Fruit fly (Drosophila melanogaster) whole organism, embryonic: Measurements from ENCODE around the gene SoYb.
A peak's percentile ranks its signal among the peaks of the same experiment; 100 is the strongest.

ENCODE experiments used
- Ada2b ChIP-seq: fragments of 200-800 bp; sonication (Bioruptor generic); IDR thresholded peaks from 2 replicates; pipeline ENCODE4 v1.3.6; 2022; ENCODE audit warnings: missing biosample characterization, missing genetic modification characterization
- Bteb2 ChIP-seq: fragments of 200-800 bp; sonication (Bioruptor generic); optimal IDR thresholded peaks from 2 replicates; lab custom pipeline; 2016; ENCODE audit warnings: missing biosample characterization, missing genetic modification characterization
- CG1024 ChIP-seq: fragments of 200-800 bp; sonication (Bioruptor generic); IDR thresholded peaks from 2 replicates; pipeline ENCODE4 v1.3.6; 2022; ENCODE audit warnings: missing biosample characterization, missing genetic modification characterization
- CG10979 ChIP-seq: fragments of 200-800 bp; sonication (Bioruptor generic); optimal IDR thresholded peaks from 2 replicates; lab custom pipeline; 2018; ENCODE audit warnings: missing biosample characterization, mild to moderate bottlenecking, missing genetic modification characterization, moderate library complexity
- CG12071 ChIP-seq: fragments of 200-800 bp; sonication (Bioruptor generic); optimal IDR thresholded peaks from 3 replicates; lab custom pipeline; 2018; ENCODE audit warnings: missing biosample characterization, mild to moderate bottlenecking, missing genetic modification characterization
- CG13424 ChIP-seq: fragments of 200-800 bp; sonication (Bioruptor generic); optimal IDR thresholded peaks from 2 replicates; lab custom pipeline; 2019; ENCODE audit warnings: missing biosample characterization, mild to moderate bottlenecking, missing genetic modification characterization, moderate library complexity
- CG2712 ChIP-seq: fragments of 200-800 bp; optimal IDR thresholded peaks from 3 replicates; lab custom pipeline; 2019; ENCODE audit warnings: missing biosample characterization, mild to moderate bottlenecking, missing genetic modification characterization, moderate library complexity
- CG4328 ChIP-seq: fragments of 200-800 bp; sonication (Bioruptor generic); optimal IDR thresholded peaks from 3 replicates; lab custom pipeline; 2017; ENCODE audit warnings: missing biosample characterization, missing genetic modification reagents, missing genetic modification characterization
- CG6175 ChIP-seq: fragments of 200-800 bp; sonication (Bioruptor generic); IDR thresholded peaks from 3 replicates; pipeline ENCODE4 v1.3.6; 2022; ENCODE audit warnings: missing biosample characterization, missing genetic modification characterization
- CG7745 ChIP-seq: fragments of 200-800 bp; sonication (Bioruptor generic); optimal IDR thresholded peaks from 2 replicates; lab custom pipeline; 2018; ENCODE audit warnings: missing biosample characterization, mild to moderate bottlenecking, missing genetic modification characterization, moderate library complexity
- CG7786 ChIP-seq: fragments of 200-800 bp; sonication (Bioruptor generic); optimal IDR thresholded peaks from 2 replicates; lab custom pipeline; 2016; ENCODE audit warnings: missing biosample characterization, missing genetic modification characterization
- CG8089 ChIP-seq: fragments of 200-800 bp; sonication (Bioruptor generic); optimal IDR thresholded peaks from 3 replicates; lab custom pipeline; 2016; ENCODE audit warnings: missing biosample characterization, missing genetic modification characterization
- CG8281 ChIP-seq: fragments of 200-800 bp; sonication (Bioruptor generic); optimal IDR thresholded peaks from 2 replicates; lab custom pipeline; 2018; ENCODE audit warnings: missing biosample characterization, mild to moderate bottlenecking, missing genetic modification characterization, moderate library complexity
- CG8478 ChIP-seq: fragments of >200 bp; optimal IDR thresholded peaks from 2 replicates; lab custom pipeline; 2018
- CG8765 ChIP-seq: fragments of 200-800 bp; sonication (Bioruptor generic); IDR thresholded peaks from 2 replicates; pipeline ENCODE4 v1.3.6; 2022; ENCODE audit warnings: missing biosample characterization, missing genetic modification characterization
- D19B ChIP-seq: fragments of 200-800 bp; sonication (Bioruptor generic); optimal IDR thresholded peaks from 2 replicates; lab custom pipeline; 2017; ENCODE audit warnings: missing biosample characterization, mild to moderate bottlenecking, missing genetic modification characterization
- Doc2 ChIP-seq: fragments of 200-800 bp; sonication (Bioruptor generic); IDR thresholded peaks from 2 replicates; pipeline ENCODE4 v1.3.6; 2022; ENCODE audit warnings: missing biosample characterization, missing genetic modification characterization
- Elba2 ChIP-seq: fragments of 200-800 bp; sonication (Bioruptor generic); optimal IDR thresholded peaks from 3 replicates; lab custom pipeline; 2016; ENCODE audit warnings: missing biosample characterization, missing genetic modification characterization
- Ets65A ChIP-seq: fragments of 200-800 bp; sonication (Bioruptor generic); peaks from one replicate; lab custom pipeline; 2016; ENCODE audit warnings: missing biosample characterization, missing genetic modification characterization
- Fer1 ChIP-seq: fragments of 200-800 bp; sonication (Bioruptor generic); optimal IDR thresholded peaks from 2 replicates; lab custom pipeline; 2017; ENCODE audit warnings: missing biosample characterization, mild to moderate bottlenecking, missing genetic modification characterization
- H15 ChIP-seq: fragments of 200-800 bp; sonication (Bioruptor generic); IDR thresholded peaks from 3 replicates; pipeline ENCODE4 v1.3.6; 2022; ENCODE audit warnings: missing biosample characterization, missing genetic modification characterization
- HLH54F ChIP-seq: fragments of 200-800 bp; sonication (Bioruptor generic); optimal IDR thresholded peaks from 3 replicates; lab custom pipeline; 2016; ENCODE audit warnings: missing biosample characterization, missing genetic modification characterization
- HLHmδ ChIP-seq: fragments of 200-800 bp; sonication (Bioruptor generic); optimal IDR thresholded peaks from 2 replicates; lab custom pipeline; 2018; ENCODE audit warnings: missing biosample characterization, mild to moderate bottlenecking, missing genetic modification characterization, moderate library complexity
- Hmr ChIP-seq: fragments of 200-800 bp; sonication (Bioruptor generic); optimal IDR thresholded peaks from 3 replicates; lab custom pipeline; 2017; ENCODE audit warnings: mild to moderate bottlenecking, missing biosample characterization, missing genetic modification reagents, missing genetic modification characterization
- Kr ChIP-seq: fragments of 200-800 bp; sonication (Bioruptor generic); optimal IDR thresholded peaks from 2 replicates; lab custom pipeline; 2017; ENCODE audit warnings: missing biosample characterization, mild to moderate bottlenecking, missing genetic modification characterization
- Myb ChIP-seq: fragments of 200-800 bp; sonication (Bioruptor generic); optimal IDR thresholded peaks from 2 replicates; lab custom pipeline; 2016; ENCODE audit warnings: missing biosample characterization, missing genetic modification characterization
- Rx ChIP-seq: fragments of 200-800 bp; sonication (Bioruptor generic); IDR thresholded peaks from 2 replicates; pipeline ENCODE4 v1.3.6; 2022; ENCODE audit warnings: missing biosample characterization, missing genetic modification characterization
- Sry-δ ChIP-seq: fragments of 200-800 bp; sonication (Bioruptor generic); optimal IDR thresholded peaks from 2 replicates; lab custom pipeline; 2016; ENCODE audit warnings: missing biosample characterization, missing genetic modification characterization
- Usf ChIP-seq: fragments of 200-800 bp; sonication (Bioruptor generic); optimal IDR thresholded peaks from 2 replicates; lab custom pipeline; 2017; ENCODE audit warnings: missing genotype, missing biosample characterization, missing genetic modification characterization
- al ChIP-seq: fragments of 200-800 bp; sonication (Bioruptor generic); IDR thresholded peaks from 2 replicates; pipeline ENCODE4 v1.3.6; 2022; ENCODE audit warnings: missing biosample characterization, missing genetic modification characterization
- az2 ChIP-seq: fragments of 200-800 bp; sonication (Bioruptor generic); optimal IDR thresholded peaks from 3 replicates; lab custom pipeline; 2016; ENCODE audit warnings: missing biosample characterization, missing genetic modification characterization
- ci ChIP-seq: fragments of 200-800 bp; sonication (Bioruptor generic); IDR thresholded peaks from 3 replicates; pipeline ENCODE4 v1.3.6; 2022; ENCODE audit warnings: missing biosample characterization, missing genetic modification characterization
- dmrt11E ChIP-seq: fragments of 200-800 bp; sonication (Bioruptor generic); optimal IDR thresholded peaks from 3 replicates; lab custom pipeline; 2018; ENCODE audit warnings: missing biosample characterization, mild to moderate bottlenecking, missing genetic modification characterization, moderate library complexity
- gt ChIP-seq: fragments of 200-800 bp; sonication (Bioruptor generic); IDR thresholded peaks from 2 replicates; pipeline ENCODE4 v1.3.6; 2022; ENCODE audit warnings: missing biosample characterization, missing genetic modification characterization
- klu ChIP-seq: fragments of 200-800 bp; sonication (Bioruptor generic); IDR thresholded peaks from 2 replicates; pipeline ENCODE4 v1.3.6; 2022; ENCODE audit warnings: missing biosample characterization, missing genetic modification characterization
- luna ChIP-seq: fragments of 200-800 bp; sonication (Bioruptor generic); optimal IDR thresholded peaks from 2 replicates; lab custom pipeline; 2016; ENCODE audit warnings: missing biosample characterization, missing genetic modification characterization
- nau ChIP-seq: fragments of 200-800 bp; sonication (Bioruptor generic); optimal IDR thresholded peaks from 3 replicates; lab custom pipeline; 2017; ENCODE audit warnings: missing biosample characterization, mild to moderate bottlenecking, missing genetic modification characterization, missing genetic modification reagents
- nom ChIP-seq: fragments of 200-800 bp; sonication (Bioruptor generic); optimal IDR thresholded peaks from 2 replicates; lab custom pipeline; 2017; ENCODE audit warnings: missing biosample characterization, missing genetic modification characterization, mild to moderate bottlenecking, moderate library complexity, missing genetic modification reagents
- org-1 ChIP-seq: fragments of 200-800 bp; sonication (Bioruptor generic); optimal IDR thresholded peaks from 2 replicates; lab custom pipeline; 2017; ENCODE audit warnings: missing biosample characterization, missing genetic modification characterization
- otp ChIP-seq: fragments of 200-800 bp; sonication (Bioruptor generic); IDR thresholded peaks from 3 replicates; pipeline ENCODE4, ENCODE4 v1.3.6; 2022; ENCODE audit warnings: missing biosample characterization, missing genetic modification characterization
- sc ChIP-seq, 3 experiments: fragments of >200 bp in 2 of 3; fragments of 200-800 bp in 1 of 3; sonication (Bioruptor generic) in 1 of 3; optimal IDR thresholded peaks; 2 replicates in 2 of 3; 3 replicates in 1 of 3; lab custom pipeline; 2017; ENCODE audit warnings: mild to moderate bottlenecking in 1 of 3, missing biosample characterization in 1 of 3, missing genetic modification characterization in 1 of 3, missing genetic modification reagents in 1 of 3
- sens ChIP-seq: fragments of 200-800 bp; sonication (Bioruptor generic); peaks from one replicate; lab custom pipeline; 2016; ENCODE audit warnings: missing biosample characterization, missing genetic modification characterization
- slp2 ChIP-seq: fragments of 200-800 bp; sonication (Bioruptor generic); optimal IDR thresholded peaks from 2 replicates; lab custom pipeline; 2016; ENCODE audit warnings: missing biosample characterization, missing genetic modification characterization
- sqz ChIP-seq: fragments of 200-800 bp; sonication (Bioruptor generic); optimal IDR thresholded peaks from 3 replicates; lab custom pipeline; 2018; ENCODE audit warnings: missing biosample characterization, mild to moderate bottlenecking, missing genetic modification characterization
- tna ChIP-seq: fragments of 200-800 bp; sonication (Bioruptor generic); IDR thresholded peaks from 2 replicates; pipeline ENCODE4 v1.3.6; 2022; ENCODE audit warnings: missing biosample characterization, missing genetic modification characterization; ENCODE audit not compliant: partially characterized antibody
- trem ChIP-seq: fragments of 200-800 bp; optimal IDR thresholded peaks from 3 replicates; lab custom pipeline; 2019; ENCODE audit warnings: missing biosample characterization, mild to moderate bottlenecking, missing genetic modification characterization, moderate library complexity
- tup ChIP-seq: fragments of 200-800 bp; sonication (Bioruptor generic); optimal IDR thresholded peaks from 2 replicates; lab custom pipeline; 2016; ENCODE audit warnings: missing biosample characterization, mild to moderate bottlenecking, missing genetic modification characterization, moderate library complexity
- zf30C ChIP-seq: fragments of 200-800 bp; sonication (Bioruptor generic); optimal IDR thresholded peaks from 3 replicates; lab custom pipeline; 2018; ENCODE audit warnings: missing biosample characterization, mild to moderate bottlenecking, missing genetic modification characterization

The SoYb gene

dm6 chr2L:9984078-9984772 lies 18.3 kb downstream of the SoYb start, which contains the start of gene bib (continued):
- TF ChIP-seq tup (GFP tag; lab: Kevin White, UChicago) (peak; percentile 52), tna (GFP tag; lab: Robert Waterston, UW) (no peak), luna (GFP tag; lab: Kevin White, UChicago) (no peak), CG6175 (GFP tag; lab: Robert Waterston, UW) (peak; percentile 23; the same call in 1 of the 3 replicates), CG1024 (GFP tag; lab: Robert Waterston, UW) (no peak), CG12071 (GFP tag; lab: Kevin White, UChicago) (no peak), otp (GFP tag; lab: Robert Waterston, UW) (peak; percentile 58; the same call in 2 of the 3 replicates)

dm6 chr2L:9982516-9982915 lies 20.0 kb downstream of the SoYb start:
- TF ChIP-seq CG4328 (GFP tag; lab: Kevin White, UChicago) (no peak), Usf (GFP tag; lab: Kevin White, UChicago) (no peak), nau (GFP tag; lab: Kevin White, UChicago) (no peak), CG8089 (no peak), CG13424 (tag; lab: Kevin White, UChicago) (no peak), org-1 (no peak), Doc2 (no peak), sens (GFP tag; lab: Kevin White, UChicago) (peak; percentile 51), sqz (GFP tag; lab: Kevin White, UChicago) (no peak), HLH54F (GFP tag; lab: Kevin White, UChicago) (no peak), gt (GFP tag; lab: Robert Waterston, UW) (no peak), trem (tag; lab: Kevin White, UChicago) (no peak), Hmr (GFP tag; lab: Kevin White, UChicago) (no peak), D19B (GFP tag; lab: Kevin White, UChicago) (no peak), H15 (GFP tag; lab: Robert Waterston, UW) (no peak), Ada2b (GFP tag; lab: Robert Waterston, UW) (no peak), CG10979 (tag; lab: Kevin White, UChicago) (peak; percentile 2), ci (GFP tag; lab: Robert Waterston, UW) (no peak), zf30C (GFP tag; lab: Kevin White, UChicago) (no peak), CG12071 (GFP tag; lab: Kevin White, UChicago) (no peak), Sry-δ (GFP tag; lab: Kevin White, UChicago) (no peak), slp2 (GFP tag; lab: Kevin White, UChicago) (no peak), CG8281 (tag; lab: Kevin White, UChicago) (no peak), az2 (GFP tag; lab: Kevin White, UChicago) (no peak), Kr (GFP tag; lab: Kevin White, UChicago) (no peak), nom (GFP tag; lab: Kevin White, UChicago) (peak; percentile 48), CG7745 (no peak), sc (optimal IDR thresholded peaks at IDR 0.05; lab: Kevin White, UChicago) (no peak), sc (GFP tag; optimal IDR thresholded peaks at IDR 0.05; lab: Kevin White, UChicago) (no peak), CG2712 (tag; lab: Kevin White, UChicago) (peak; percentile 5), Ets65A (GFP tag; lab: Kevin White, UChicago) (no peak)

- TF ChIP-seq Fer1 (GFP tag; lab: Kevin White, UChicago) (no peak), sens (GFP tag; lab: Kevin White, UChicago) (peak; percentile 45), CG2712 (tag; lab: Kevin White, UChicago) (peak; percentile 8), HLHmδ (GFP tag; lab: Kevin White, UChicago) (no peak), Myb (no peak), CG8478 (lab: Kevin White, UChicago) (no peak), dmrt11E (peak; percentile 7), Bteb2 (GFP tag; lab: Kevin White, UChicago) (no peak), klu (GFP tag; lab: Robert Waterston, UW) (no peak), CG8765 (GFP tag; lab: Robert Waterston, UW) (0 out of 2 replicates have a peak, but pooled peaks have one; percentile 45), CG7786 (GFP tag; lab: Kevin White, UChicago) (no peak), Rx (GFP tag; lab: Robert Waterston, UW) (no peak), CG10979 (tag; lab: Kevin White, UChicago) (peak; percentile 31), al (no peak), Elba2 (GFP tag; lab: Kevin White, UChicago) (no peak)
Measured at dm6 chr2L:9981809-9982208, 20.7 kb downstream of the SoYb start.
